Fruit fly (Drosophila melanogaster): ENCODE measurements around the gene CG5412.

CG5412 gene

DNA sequence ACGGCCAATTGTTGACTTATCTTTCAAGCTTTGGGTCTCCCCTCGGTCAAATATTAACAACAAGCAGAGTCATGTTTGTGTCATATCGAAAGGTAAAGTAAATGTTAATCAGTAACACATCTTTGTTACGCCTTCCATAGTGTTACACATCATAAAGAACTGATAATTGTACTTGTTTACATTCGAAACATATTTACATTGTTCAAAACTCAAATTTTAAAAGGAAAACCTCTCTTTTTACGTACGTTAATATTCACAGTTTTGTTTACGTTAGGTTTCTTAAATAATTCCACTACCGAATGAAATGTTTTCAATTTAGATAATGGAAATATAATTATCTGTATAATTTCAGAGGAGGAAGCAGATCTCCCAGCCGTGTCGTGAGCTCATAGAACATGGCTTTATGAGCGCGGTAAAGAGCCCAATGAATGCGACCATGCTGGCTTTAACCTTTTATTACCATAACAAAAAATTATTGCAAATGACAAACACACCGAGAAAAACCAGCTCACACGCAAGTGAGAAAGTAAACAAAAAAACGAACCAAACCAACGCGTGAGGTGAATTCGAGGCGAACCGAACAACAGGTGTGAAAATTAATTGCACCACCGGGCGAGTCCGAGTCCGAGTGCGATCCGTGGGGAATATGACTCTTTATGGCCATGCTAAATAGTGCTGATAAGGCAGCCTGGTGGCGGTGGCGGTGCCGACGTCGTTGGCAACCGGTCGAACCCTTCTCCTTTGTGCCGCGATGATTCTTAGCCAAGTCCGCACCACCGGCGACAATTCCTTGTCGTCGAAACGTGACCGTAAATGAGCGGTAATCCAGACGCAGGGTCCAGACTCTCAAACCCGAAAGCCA is 34.3 kb upstream of the CG5412 start (continued):
- TF ChIP-seq lbe (GFP tag; optimal IDR thresholded peaks at IDR 0.05), result no peak
- peak; percentile 58 for TF ChIP-seq CG2875 (GFP tag; optimal IDR thresholded peaks at IDR 0.05)
- TF ChIP-seq CG12104 (GFP tag; optimal IDR thresholded peaks at IDR 0.05), result no peak
- TF ChIP-seq ham (GFP tag; IDR thresholded peaks at IDR 0.05), result no peak
- TF ChIP-seq CG6689 (GFP tag; IDR thresholded peaks at IDR 0.05), result no peak
- no peak for TF ChIP-seq D (optimal IDR thresholded peaks at IDR 0.05)
- TF ChIP-seq D (GFP tag; optimal IDR thresholded peaks at IDR 0.05), result peak; percentile 58
- 0 out of 3 replicates have a peak, but pooled peaks have one; percentile 43 for TF ChIP-seq ci (GFP tag; IDR thresholded peaks at IDR 0.05)
- peak; percentile 60 for TF ChIP-seq CG4707 (GFP tag; optimal IDR thresholded peaks at IDR 0.05)
- TF ChIP-seq CG1792 (GFP tag; optimal IDR thresholded peaks at IDR 0.05), result no peak
- TF ChIP-seq CG4730 (GFP tag; IDR thresholded peaks at IDR 0.05), result no peak
- no peak for TF ChIP-seq ash1 (GFP tag; optimal IDR thresholded peaks at IDR 0.05)
- no peak for TF ChIP-seq CG6654 (GFP tag; optimal IDR thresholded peaks at IDR 0.05)
- TF ChIP-seq grau (tag; optimal IDR thresholded peaks at IDR 0.05), result peak; percentile 3
- TF ChIP-seq CG16813 (GFP tag; IDR thresholded peaks at IDR 0.05; ENCODE audit: partially characterized antibody), result no peak
- TF ChIP-seq Elba2 (GFP tag; optimal IDR thresholded peaks at IDR 0.05), result no peak
- peak; percentile 56; the same call in 1 of the 3 replicates for TF ChIP-seq CG11695 (GFP tag; IDR thresholded peaks at IDR 0.05)
- no peak for TF ChIP-seq CG30431 (GFP tag; optimal IDR thresholded peaks at IDR 0.05)
- no peak for TF ChIP-seq mld (GFP tag; IDR thresholded peaks at IDR 0.05; ENCODE audit: partially characterized antibody)
- TF ChIP-seq CG14965 (GFP tag; optimal IDR thresholded peaks at IDR 0.05; ENCODE audit: borderline replicate concordance), result peak; percentile 11
- TF ChIP-seq Sox102F (GFP tag; optimal IDR thresholded peaks at IDR 0.05), result peak; percentile 33
- no peak for TF ChIP-seq h (optimal IDR thresholded peaks at IDR 0.05)
- TF ChIP-seq rib (GFP tag; IDR thresholded peaks at IDR 0.05), result no peak
- no peak; the same call in 1 of the 2 replicates for TF ChIP-seq seq (GFP tag; IDR thresholded peaks at IDR 0.05)
- no peak for TF ChIP-seq CG11723 (GFP tag; optimal IDR thresholded peaks at IDR 0.05)
- no peak for TF ChIP-seq NfI (GFP tag; optimal IDR thresholded peaks at IDR 0.05)
- peak; percentile 20 for TF ChIP-seq CG10267 (tag; optimal IDR thresholded peaks at IDR 0.05)
- no peak for TF ChIP-seq CG11560 (tag; IDR thresholded peaks at IDR 0.05)
- no peak for TF ChIP-seq CG17328 (GFP tag; IDR thresholded peaks at IDR 0.05)
- peak; percentile 20 for TF ChIP-seq Atf-2 (GFP tag; optimal IDR thresholded peaks at IDR 0.05)
- 0 out of 2 replicates have a peak, but pooled peaks have one; percentile 39 for TF ChIP-seq CG10321 (GFP tag; IDR thresholded peaks at IDR 0.05)
- no peak for TF ChIP-seq CG31224 (GFP tag; IDR thresholded peaks at IDR 0.05)
- no peak for TF ChIP-seq unpg (GFP tag; optimal IDR thresholded peaks at IDR 0.05)
- no peak for TF ChIP-seq schlank (tag; optimal IDR thresholded peaks at IDR 0.05)
- TF ChIP-seq kah (GFP tag; optimal IDR thresholded peaks at IDR 0.05), result peak; percentile 56
- TF ChIP-seq trem (tag; optimal IDR thresholded peaks at IDR 0.05), result no peak
- TF ChIP-seq cas (GFP tag; IDR thresholded peaks at IDR 0.05), result no peak
- TF ChIP-seq grn (GFP tag; optimal IDR thresholded peaks at IDR 0.05), result peak; percentile 29
- no peak for TF ChIP-seq pros (GFP tag; optimal IDR thresholded peaks at IDR 0.05)
- TF ChIP-seq so (GFP tag; IDR thresholded peaks at IDR 0.05), result peak; percentile 59; the same call in 1 of the 3 replicates
- 0 out of 4 replicates have a peak, but pooled peaks have one; percentile 47 for TF ChIP-seq chinmo (GFP tag; IDR thresholded peaks at IDR 0.05; ENCODE audit: partially characterized antibody)
- TF ChIP-seq CG9876 (GFP tag; optimal IDR thresholded peaks at IDR 0.05), result no peak
- no peak for TF ChIP-seq MBD-R2 (GFP tag; IDR thresholded peaks at IDR 0.05)
- TF ChIP-seq bab2 (GFP tag; optimal IDR thresholded peaks at IDR 0.05), result peak; percentile 51
- no peak for TF ChIP-seq aop (GFP tag; IDR thresholded peaks at IDR 0.05)
- no peak for TF ChIP-seq Atf3 (GFP tag; optimal IDR thresholded peaks at IDR 0.05)
- peak; percentile 36 for TF ChIP-seq CG4328 (GFP tag; optimal IDR thresholded peaks at IDR 0.05)
- TF ChIP-seq HLH3B (GFP tag; IDR thresholded peaks at IDR 0.05), result peak; percentile 49; the same call in 1 of the 2 replicates
- peak; percentile 67 for TF ChIP-seq CrebB (tag; optimal IDR thresholded peaks at IDR 0.05)
- no peak for TF ChIP-seq shn (GFP tag; optimal IDR thresholded peaks at IDR 0.05)

Data from whole organism, embryonic.